Fruit fly (Drosophila melanogaster) S2 (cell line): ENCODE data around the gene Sfp77F.

Source experiments
- CG8478 ChIP-seq: fragments of >200 bp; optimal IDR thresholded peaks from 2 replicates; lab custom pipeline; 2018
- CTCF ChIP-seq, 2 experiments: fragments of >200 bp; optimal IDR thresholded peaks; 2 replicates each; lab custom pipeline; 2018

The Sfp77F gene

DNA sequence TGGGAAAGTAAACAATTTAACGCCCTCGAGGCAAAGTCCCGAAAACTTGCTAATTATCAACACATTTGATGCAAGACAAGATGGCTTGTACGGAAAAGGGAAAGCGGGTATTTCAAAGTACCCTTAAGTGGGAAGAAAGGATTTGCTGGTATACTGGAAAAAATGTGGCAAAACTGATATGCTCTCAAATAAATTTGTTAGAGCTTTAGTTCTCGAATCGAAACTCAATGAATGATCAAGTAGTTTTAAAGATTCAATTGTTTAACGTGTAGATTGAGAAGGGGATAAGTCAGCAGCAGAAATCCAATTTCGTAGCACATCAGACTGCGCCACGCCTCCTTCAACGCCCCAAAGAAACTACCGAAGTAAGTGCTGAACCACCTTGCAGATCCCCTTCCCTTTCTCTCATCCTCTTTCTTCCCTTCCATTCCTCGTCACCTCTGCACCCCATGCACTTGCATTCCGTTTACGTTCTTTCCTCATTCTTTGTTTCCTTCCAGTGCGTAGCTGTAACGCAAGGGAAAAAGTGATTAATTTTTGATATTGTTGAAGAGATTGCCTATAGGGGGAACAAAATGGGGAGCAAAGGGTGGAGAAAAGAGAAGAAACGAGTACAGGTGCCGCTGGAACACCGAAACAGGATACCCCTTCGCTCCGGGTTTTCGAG, 19.9 kb upstream of the Sfp77F start:
- no peak for TF ChIP-seq CG8478 (lab: Kevin White, UChicago)
- no peak for TF ChIP-seq CTCF (optimal IDR thresholded peaks at IDR 0.05; lab: Kevin White, UChicago)

- no peak for TF ChIP-seq CTCF (optimal IDR thresholded peaks at IDR 0.05; lab: Kevin White, UChicago)
- no peak for TF ChIP-seq CG8478 (lab: Kevin White, UChicago)
These were observed 17.9 kb upstream of the Sfp77F start for dm6 chr3L:20915111-20915510.

DNA sequence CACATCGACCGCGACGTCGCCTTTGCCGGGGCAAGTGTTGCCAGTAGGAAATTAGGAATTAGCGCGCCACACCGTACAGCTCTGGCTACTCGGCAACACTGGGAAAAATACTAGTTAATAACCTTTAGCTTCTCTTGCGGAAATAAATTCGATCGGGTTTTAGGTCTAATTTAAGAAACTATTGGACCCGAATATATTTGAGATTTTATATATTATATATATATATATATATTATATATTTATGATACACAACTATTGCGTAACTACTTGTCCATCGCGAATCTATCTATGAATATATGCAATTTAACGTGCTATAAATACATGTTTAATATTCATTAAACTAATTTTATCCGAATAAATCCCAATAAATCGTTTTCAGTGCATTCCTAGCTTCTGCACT, 17.2 kb upstream of the Sfp77F start:
- no peak for TF ChIP-seq CTCF (optimal IDR thresholded peaks at IDR 0.05; lab: Kevin White, UChicago)
- no peak for TF ChIP-seq CG8478 (lab: Kevin White, UChicago)

DNA sequence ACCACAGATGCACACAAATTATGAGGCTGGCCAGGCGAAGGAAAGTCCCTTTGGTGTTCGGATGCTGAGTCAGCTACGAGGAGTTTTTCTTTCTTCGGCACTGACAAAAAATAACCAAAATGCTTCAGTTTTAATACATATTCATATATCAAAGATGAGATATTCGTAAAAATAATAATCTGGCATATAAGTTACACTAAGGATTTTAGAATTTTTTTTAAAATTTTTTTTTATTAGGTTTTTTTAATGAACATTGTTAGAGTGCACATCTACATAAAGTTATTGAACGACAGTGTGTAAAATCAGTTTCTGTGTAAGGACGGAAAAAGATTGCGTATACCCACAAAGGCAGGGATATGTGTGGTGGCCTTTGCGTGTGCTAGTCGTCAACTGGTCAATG, 9.7 kb upstream of the Sfp77F start:
- TF ChIP-seq CG8478 (lab: Kevin White, UChicago): no peak
- no peak for TF ChIP-seq CTCF (optimal IDR thresholded peaks at IDR 0.05; lab: Kevin White, UChicago)

- no peak for TF ChIP-seq CG8478 (lab: Kevin White, UChicago)
These were observed 8.3 kb upstream of the Sfp77F start, which contains the start of gene CG11458 for dm6 chr3L:20905495-20905894. TSS of gene CG11458 (plus strand) at chr3L:20905795.

DNA sequence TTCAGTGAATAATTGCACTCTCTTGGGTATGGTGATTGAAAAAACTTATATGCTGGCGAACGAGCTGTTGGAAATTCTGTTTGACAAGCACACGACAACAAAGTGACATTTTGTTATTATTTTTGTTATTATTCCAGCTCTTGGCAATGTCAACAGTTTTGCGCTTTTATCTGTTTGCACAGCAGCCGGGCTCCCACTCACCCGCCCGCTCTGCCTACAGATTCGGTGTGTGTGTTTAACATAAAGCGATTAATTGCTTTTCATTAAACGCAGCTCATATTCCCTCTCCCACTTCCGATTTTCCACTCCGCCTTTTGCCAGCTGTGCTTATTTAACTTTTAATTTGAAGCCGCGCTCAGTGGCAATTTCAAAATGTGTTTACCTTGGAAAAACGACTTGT, 3.8 kb upstream of the Sfp77F start:
- TF ChIP-seq CG8478 (lab: Kevin White, UChicago) (no peak), CTCF (optimal IDR thresholded peaks at IDR 0.05; lab: Kevin White, UChicago) (no peak)

dm6 chr3L:20885172-20885571, 12.0 kb downstream of the Sfp77F start, which contains the start of gene CG32432:
TSS of gene CG32432 (minus strand) at chr3L:20885188.
- TF ChIP-seq CG8478 (lab: Kevin White, UChicago) (no peak), CTCF (optimal IDR thresholded peaks at IDR 0.05; lab: Kevin White, UChicago) (no peak)

DNA sequence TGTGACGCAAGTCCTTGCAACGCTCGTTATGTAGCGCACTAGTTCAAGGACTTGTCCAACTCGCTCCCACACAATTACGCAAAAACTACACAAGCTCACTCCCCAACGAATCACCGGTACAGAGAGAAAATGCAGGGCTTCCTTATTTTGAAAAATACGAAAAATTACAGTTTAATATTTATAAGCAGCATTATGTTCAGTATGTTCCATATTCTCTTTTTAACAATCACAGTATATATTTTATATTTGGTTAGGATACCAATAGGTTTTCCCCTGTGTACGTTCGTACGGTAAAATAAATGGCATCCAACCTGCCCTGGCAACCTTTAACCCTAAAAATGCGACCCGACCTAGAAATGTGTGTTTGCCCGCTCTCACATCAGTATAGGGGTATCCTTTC, 13.2 kb downstream of the Sfp77F start:
- TF ChIP-seq CTCF (optimal IDR thresholded peaks at IDR 0.05; lab: Kevin White, UChicago) (no peak), CG8478 (lab: Kevin White, UChicago) (no peak)

dm6 chr3L:20868995-20869394, 28.2 kb downstream of the Sfp77F start:
- TF ChIP-seq CTCF (optimal IDR thresholded peaks at IDR 0.05; lab: Kevin White, UChicago) (no peak), CG8478 (lab: Kevin White, UChicago) (no peak)

- no peak for TF ChIP-seq CG8478 (lab: Kevin White, UChicago)
- no peak for TF ChIP-seq CTCF (optimal IDR thresholded peaks at IDR 0.05; lab: Kevin White, UChicago)
These were observed 39.6 kb downstream of the Sfp77F start for dm6 chr3L:20857609-20858008.

DNA sequence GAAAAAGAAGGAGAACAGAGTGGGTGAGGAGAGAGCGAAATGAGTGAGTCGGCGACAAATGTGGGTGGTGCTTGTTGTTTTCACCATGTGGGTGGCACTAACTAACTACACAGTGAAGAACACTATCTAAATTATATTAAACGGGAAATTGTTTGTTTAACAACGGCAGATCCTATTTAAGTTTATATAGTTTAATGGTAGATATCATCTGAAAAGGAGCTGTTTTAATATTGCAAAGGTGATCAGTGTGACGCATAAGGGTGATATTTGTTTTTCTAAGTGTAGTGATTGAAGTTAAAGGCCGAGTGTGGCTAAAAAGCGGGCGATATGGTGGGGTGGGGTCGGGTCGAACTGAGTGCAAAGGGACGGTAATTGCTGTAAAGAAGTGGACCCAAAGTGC, 48.6 kb downstream of the Sfp77F start:
- no peak for TF ChIP-seq CG8478 (lab: Kevin White, UChicago)
- no peak for TF ChIP-seq CTCF (optimal IDR thresholded peaks at IDR 0.05; lab: Kevin White, UChicago)
